Worm (Caenorhabditis elegans): ENCODE data around the gene scl-15.

DNA sequence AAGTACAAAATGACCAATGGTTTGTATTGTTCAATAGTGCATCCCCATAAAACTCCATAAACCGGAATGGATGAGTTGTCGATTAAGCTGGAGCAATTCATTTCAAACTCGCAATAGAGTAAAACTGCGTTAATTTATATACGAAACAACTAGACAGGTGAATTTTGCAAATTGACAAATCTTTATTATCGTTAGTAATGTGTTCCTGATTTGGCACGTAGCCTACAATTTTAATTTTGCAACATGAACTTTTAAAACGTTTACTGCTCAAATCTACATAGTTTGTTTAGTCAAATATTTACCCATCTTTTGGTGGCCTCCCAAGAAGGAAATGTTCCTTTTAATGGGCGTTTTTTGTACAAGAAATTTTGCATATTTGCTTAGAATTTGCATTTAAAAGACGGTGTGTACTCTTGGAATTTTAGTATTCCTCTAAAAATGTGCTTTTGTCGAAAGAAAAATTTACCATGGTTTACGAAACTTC, 47.4 kb downstream of the scl-15 start, which contains the start of the genes srz-67 and C17F4.11:
- TF ChIP-seq lin-39 (tag; optimal IDR thresholded peaks at IDR 0.05) (no peak), lsy-2 (tag; optimal IDR thresholded peaks at IDR 0.05) (no peak), nhr-12 (tag; optimal IDR thresholded peaks at IDR 0.05) (no peak), elt-3 (tag; optimal IDR thresholded peaks at IDR 0.05) (no peak), peb-1 (tag; optimal IDR thresholded peaks at IDR 0.05) (no peak), nhr-6 (tag; optimal IDR thresholded peaks at IDR 0.05) (no peak), ama-1 (optimal IDR thresholded peaks at IDR 0.05) (no peak)
